Fruit fly (Drosophila melanogaster): ENCODE data around the gene mRpL13.

DNA sequence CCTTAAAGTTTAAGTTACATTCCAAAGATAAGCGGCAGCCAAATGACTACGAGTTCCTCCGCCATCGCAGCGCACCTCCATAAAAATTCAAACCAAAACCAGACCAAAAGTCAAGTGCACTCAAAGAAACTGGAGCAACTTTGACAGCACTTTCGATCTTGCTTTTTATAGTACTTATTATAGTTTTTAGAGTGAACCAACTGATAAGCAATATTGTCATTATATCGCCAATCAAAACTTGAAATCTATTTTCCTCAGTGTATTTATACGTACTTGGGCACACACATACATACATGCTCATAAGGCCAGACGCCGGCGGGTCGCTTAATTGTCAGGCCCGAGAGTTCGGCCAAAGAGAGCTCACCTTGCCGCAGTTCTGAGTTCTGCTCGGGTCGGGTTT is 31.0 kb upstream of the mRpL13 start:
- TF ChIP-seq insv (optimal IDR thresholded peaks at IDR 0.05), result no peak
- TF ChIP-seq h (optimal IDR thresholded peaks at IDR 0.05), result no peak
- no peak for TF ChIP-seq Sin3A (optimal IDR thresholded peaks at IDR 0.05)
- TF ChIP-seq Myc (optimal IDR thresholded peaks at IDR 0.05), result no peak
- no peak for TF ChIP-seq psq (optimal IDR thresholded peaks at IDR 0.05)

Measured in Kc167 (cell line).